Fruit fly (Drosophila melanogaster) whole organism, pupa: ENCODE data around the gene ZnT86D.

ENCODE experiments used
- CG10348 ChIP-seq: fragments of 200-800 bp; sonication (Bioruptor generic); IDR thresholded peaks from 2 replicates; pipeline ENCODE4 v1.3.6; 2022; ENCODE audit warnings: missing biosample characterization, missing genetic modification characterization
- CG12605 ChIP-seq: fragments of 200-800 bp; sonication (Bioruptor generic); IDR thresholded peaks from 2 replicates; pipeline ENCODE4 v1.3.6; 2022; ENCODE audit warnings: missing biosample characterization, missing genetic modification characterization
- CG13204 ChIP-seq: fragments of 200-800 bp; sonication (Bioruptor generic); optimal IDR thresholded peaks from 2 replicates; lab custom pipeline; 2018; ENCODE audit warnings: missing biosample characterization, mild to moderate bottlenecking, missing genetic modification characterization, moderate library complexity
- CG14655 ChIP-seq: fragments of 200-800 bp; sonication (Bioruptor generic); optimal IDR thresholded peaks from 3 replicates; lab custom pipeline; 2017; ENCODE audit warnings: mild to moderate bottlenecking, missing biosample characterization, missing genetic modification reagents, missing genetic modification characterization
- CG15710 ChIP-seq: fragments of 200-800 bp; sonication (Bioruptor generic); optimal IDR thresholded peaks from 2 replicates; lab custom pipeline; 2018; ENCODE audit warnings: missing biosample characterization, mild to moderate bottlenecking, missing genetic modification characterization, moderate library complexity
- CG17806 ChIP-seq: fragments of 200-800 bp; sonication (Bioruptor generic); optimal IDR thresholded peaks from 2 replicates; lab custom pipeline; 2018; ENCODE audit warnings: missing biosample characterization, mild to moderate bottlenecking, missing genetic modification characterization, moderate library complexity
- CG32121 ChIP-seq: fragments of 200-800 bp; sonication (Bioruptor generic); IDR thresholded peaks from 2 replicates; pipeline ENCODE4 v1.3.6; 2022; ENCODE audit warnings: missing biosample characterization, missing genetic modification characterization
- CG34367 ChIP-seq: fragments of 200-800 bp; sonication (Bioruptor generic); optimal IDR thresholded peaks from 2 replicates; lab custom pipeline; 2018; ENCODE audit warnings: missing biosample characterization, mild to moderate bottlenecking, missing genetic modification characterization
- CG4496 ChIP-seq: fragments of 200-800 bp; sonication (Bioruptor generic); IDR thresholded peaks from 3 replicates; pipeline ENCODE4 v1.3.6; 2022; ENCODE audit warnings: missing biosample characterization, missing genetic modification characterization
- CG8159 ChIP-seq: fragments of 200-800 bp; sonication (Bioruptor generic); optimal IDR thresholded peaks from 3 replicates; lab custom pipeline; 2018; ENCODE audit warnings: missing biosample characterization, mild to moderate bottlenecking, missing genetic modification characterization, moderate library complexity
- CG8301 ChIP-seq: fragments of 200-800 bp; sonication (Bioruptor generic); optimal IDR thresholded peaks from 2 replicates; lab custom pipeline; 2018; ENCODE audit warnings: missing biosample characterization, mild to moderate bottlenecking, missing genetic modification characterization
- CG9948 ChIP-seq: fragments of 200-800 bp; sonication (Bioruptor generic); optimal IDR thresholded peaks from 2 replicates; lab custom pipeline; 2018; ENCODE audit warnings: missing biosample characterization, mild to moderate bottlenecking, missing genetic modification characterization, moderate library complexity
- D1 ChIP-seq: fragments of 200-800 bp; sonication (Bioruptor generic); optimal IDR thresholded peaks from 2 replicates; lab custom pipeline; 2018; ENCODE audit warnings: missing biosample characterization, mild to moderate bottlenecking, missing genetic modification characterization, moderate library complexity
- EcR ChIP-seq: fragments of 200-800 bp; sonication (Bioruptor generic); optimal IDR thresholded peaks from 3 replicates; lab custom pipeline; 2019; ENCODE audit warnings: missing biosample characterization, missing genetic modification characterization, mild to moderate bottlenecking, moderate library complexity, missing genetic modification reagents
- Ets98B ChIP-seq: fragments of 200-800 bp; sonication (Bioruptor generic); IDR thresholded peaks from 2 replicates; pipeline ENCODE4 v1.3.6; 2022; ENCODE audit warnings: missing biosample characterization, missing genetic modification characterization
- Pif1A ChIP-seq: fragments of 200-800 bp; sonication (Bioruptor generic); optimal IDR thresholded peaks from 3 replicates; lab custom pipeline; 2016; ENCODE audit warnings: missing biosample characterization, missing genetic modification characterization
- Pif1B ChIP-seq: fragments of 200-800 bp; sonication (Bioruptor generic); optimal IDR thresholded peaks from 3 replicates; lab custom pipeline; 2016; ENCODE audit warnings: missing biosample characterization, missing genetic modification characterization
- Snoo ChIP-seq: fragments of 200-800 bp; sonication (Bioruptor generic); optimal IDR thresholded peaks from 3 replicates; lab custom pipeline; 2017; ENCODE audit warnings: missing biosample characterization, mild to moderate bottlenecking, missing genetic modification characterization, inconsistent platforms
- fd96Ca ChIP-seq: fragments of 200-800 bp; sonication (Bioruptor generic); IDR thresholded peaks from 3 replicates; pipeline ENCODE4 v1.3.6; 2022; ENCODE audit warnings: missing biosample characterization, missing genetic modification characterization
- gl ChIP-seq: fragments of 200-800 bp; sonication (Bioruptor generic); optimal IDR thresholded peaks from 2 replicates; lab custom pipeline; 2018; ENCODE audit warnings: missing biosample characterization, mild to moderate bottlenecking, missing genetic modification characterization
- rn ChIP-seq: fragments of 200-800 bp; sonication (Bioruptor generic); IDR thresholded peaks from 2 replicates; pipeline ENCODE4 v1.3.6; 2022; ENCODE audit warnings: missing biosample characterization, missing genetic modification characterization

Gene ZnT86D

dm6 chr3R:11214449-11214950 lies at the start of gene ZnT86D:
Gene ZnT86D (minus strand): TSS chr3R:11214539.
- peak; percentile 35 for TF ChIP-seq Snoo (tag; lab: Kevin White, UChicago)
- TF ChIP-seq CG9948 (tag; lab: Kevin White, UChicago), result peak; percentile 58
- 0 out of 2 replicates have a peak, but pooled peaks have one; percentile 12 for TF ChIP-seq rn (GFP tag; lab: Robert Waterston, UW)
- TF ChIP-seq CG14655 (GFP tag; lab: Kevin White, UChicago), result no peak
- no peak for TF ChIP-seq gl (tag; lab: Kevin White, UChicago)
- peak; percentile 10; the same call in 1 of the 2 replicates for TF ChIP-seq CG32121 (GFP tag; lab: Robert Waterston, UW)
- no peak for TF ChIP-seq CG10348 (GFP tag; lab: Robert Waterston, UW)
- peak; percentile 45 for TF ChIP-seq CG34367
- TF ChIP-seq CG8301 (tag; lab: Kevin White, UChicago), result peak; percentile 47
- peak; percentile 62 for TF ChIP-seq CG15710 (tag; lab: Kevin White, UChicago)
- TF ChIP-seq Pif1B (GFP tag; lab: Kevin White, UChicago), result peak; percentile 39
- peak; percentile 33 for TF ChIP-seq EcR (GFP tag; lab: Kevin White, UChicago)
- TF ChIP-seq Ets98B, result peak; percentile 35; the same call in 1 of the 2 replicates
- no peak for TF ChIP-seq Pif1A
- TF ChIP-seq CG4496, result peak; percentile 51; the same call in 1 of the 3 replicates
- peak; percentile 45 for TF ChIP-seq CG17806 (tag; lab: Kevin White, UChicago)
- peak; percentile 55 for TF ChIP-seq CG12605
- TF ChIP-seq D1 (tag; lab: Kevin White, UChicago), result no peak
- peak; percentile 66 for TF ChIP-seq CG8159
- no peak for TF ChIP-seq fd96Ca
- TF ChIP-seq, all 21 proteins: peak for 14

DNA sequence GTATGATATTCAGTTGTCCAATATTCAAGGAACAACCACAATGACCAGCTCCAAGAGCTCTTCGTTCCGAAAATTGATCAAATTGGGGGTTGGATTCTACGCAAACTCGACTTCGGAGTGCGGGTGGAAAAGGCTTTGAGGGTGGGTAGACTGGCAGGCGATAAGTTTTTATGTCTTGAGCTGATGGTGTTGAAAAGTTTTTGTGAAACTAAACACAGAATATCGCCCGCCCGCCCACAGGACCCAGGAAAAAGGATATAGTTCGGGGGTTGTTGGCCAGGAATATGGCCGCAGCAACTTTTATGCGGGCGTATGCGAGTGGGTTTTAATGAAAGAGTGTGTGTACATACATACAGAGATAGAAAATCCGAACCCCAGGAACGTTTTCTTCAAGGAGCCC lies 49.2 kb upstream of the ZnT86D start:
- TF ChIP-seq D1 (tag; lab: Kevin White, UChicago) (no peak), Pif1B (GFP tag; lab: Kevin White, UChicago) (no peak), CG32121 (GFP tag; lab: Robert Waterston, UW) (no peak), CG13204 (GFP tag; lab: Kevin White, UChicago) (no peak), CG12605 (no peak), CG8301 (tag; lab: Kevin White, UChicago) (no peak), Ets98B (no peak), CG4496 (no peak)

DNA sequence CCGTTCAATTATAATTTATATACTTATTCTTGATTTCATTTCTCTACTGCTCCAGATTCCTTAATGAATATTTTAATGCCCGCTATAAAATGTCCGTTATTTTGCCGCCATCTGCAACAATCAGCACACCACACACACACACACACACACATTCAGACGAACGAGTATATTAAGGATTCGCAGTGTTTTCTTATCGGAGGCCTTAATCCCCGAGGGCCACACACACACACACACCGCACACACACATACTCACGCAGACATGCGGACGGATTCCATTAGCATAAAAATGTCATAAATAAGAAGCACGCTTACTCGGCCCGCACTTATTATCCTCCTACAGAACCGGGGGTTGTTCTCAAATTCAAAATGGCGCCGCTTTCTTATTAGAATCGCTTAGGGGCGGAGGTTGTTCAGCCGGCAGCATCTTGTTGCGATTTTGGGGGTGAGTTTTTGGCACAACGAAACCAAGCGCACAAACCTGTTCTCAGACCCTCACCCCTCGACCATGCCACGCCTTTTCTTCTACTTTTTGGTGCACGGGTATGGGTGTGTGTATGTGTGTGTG lies 46.7 kb upstream of the ZnT86D start:
- no peak for TF ChIP-seq CG34367
- TF ChIP-seq gl (tag; lab: Kevin White, UChicago), result no peak
- no peak for TF ChIP-seq CG4496
- TF ChIP-seq D1 (tag; lab: Kevin White, UChicago), result no peak
- no peak for TF ChIP-seq CG8159
- TF ChIP-seq CG12605, result no peak
- TF ChIP-seq rn (GFP tag; lab: Robert Waterston, UW), result no peak
- TF ChIP-seq CG10348 (GFP tag; lab: Robert Waterston, UW), result no peak
- no peak for TF ChIP-seq CG32121 (GFP tag; lab: Robert Waterston, UW)
- no peak for TF ChIP-seq CG15710 (tag; lab: Kevin White, UChicago)
- TF ChIP-seq CG14655 (GFP tag; lab: Kevin White, UChicago), result no peak
- no peak for TF ChIP-seq CG9948 (tag; lab: Kevin White, UChicago)
- TF ChIP-seq CG17806 (tag; lab: Kevin White, UChicago), result no peak
- TF ChIP-seq Ets98B, result no peak
- TF ChIP-seq fd96Ca, result no peak
- TF ChIP-seq EcR (GFP tag; lab: Kevin White, UChicago), result no peak
- no peak for TF ChIP-seq Snoo (tag; lab: Kevin White, UChicago)
- no peak for TF ChIP-seq CG13204 (GFP tag; lab: Kevin White, UChicago)
- no peak for TF ChIP-seq Pif1A
- TF ChIP-seq Pif1B (GFP tag; lab: Kevin White, UChicago), result no peak

dm6 chr3R:11257537-11257936 lies 43.2 kb upstream of the ZnT86D start:
- TF ChIP-seq CG15710 (tag; lab: Kevin White, UChicago), result no peak
- TF ChIP-seq Snoo (tag; lab: Kevin White, UChicago), result no peak
- TF ChIP-seq CG32121 (GFP tag; lab: Robert Waterston, UW), result no peak
- no peak for TF ChIP-seq EcR (GFP tag; lab: Kevin White, UChicago)
- TF ChIP-seq CG4496, result no peak
- TF ChIP-seq fd96Ca, result no peak
- TF ChIP-seq CG8159, result no peak
- TF ChIP-seq Pif1B (GFP tag; lab: Kevin White, UChicago), result no peak
- TF ChIP-seq CG12605, result no peak
- no peak for TF ChIP-seq CG14655 (GFP tag; lab: Kevin White, UChicago)
- TF ChIP-seq CG34367, result no peak
- TF ChIP-seq Pif1A, result no peak
- no peak for TF ChIP-seq D1 (tag; lab: Kevin White, UChicago)
- TF ChIP-seq CG9948 (tag; lab: Kevin White, UChicago), result no peak
- TF ChIP-seq rn (GFP tag; lab: Robert Waterston, UW), result no peak
- TF ChIP-seq CG17806 (tag; lab: Kevin White, UChicago), result no peak
- TF ChIP-seq CG13204 (GFP tag; lab: Kevin White, UChicago), result no peak
- no peak for TF ChIP-seq CG8301 (tag; lab: Kevin White, UChicago)
- no peak for TF ChIP-seq Ets98B
- TF ChIP-seq, all 21 proteins: peak for 0

DNA sequence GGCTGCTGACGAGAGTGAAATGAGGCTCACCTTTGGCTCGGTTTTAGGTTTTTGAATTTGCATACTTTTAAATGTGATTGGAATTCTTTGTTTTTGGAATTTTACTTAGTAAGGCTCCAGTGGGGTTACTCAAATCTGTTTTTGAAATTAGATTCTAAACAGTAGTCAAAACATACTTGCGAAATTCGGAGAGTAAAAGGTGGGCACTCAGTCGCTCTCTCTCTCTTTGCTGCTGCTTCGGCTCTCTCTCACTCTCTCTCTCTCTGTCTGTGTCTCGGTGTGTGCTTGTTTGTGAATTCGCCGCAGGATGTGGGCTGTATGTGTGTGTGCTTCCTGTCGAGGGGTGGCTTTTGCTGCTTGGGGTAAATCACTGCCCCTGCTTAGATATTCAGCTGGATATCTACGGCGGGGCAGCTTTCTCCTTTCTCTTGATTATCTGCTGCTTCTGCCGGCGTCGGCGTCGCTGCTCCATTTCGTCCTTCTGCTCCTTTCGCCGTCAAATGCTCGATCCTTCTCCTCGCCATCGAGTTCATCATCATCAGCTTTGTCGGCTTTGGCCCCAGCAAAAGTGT lies 40.1 kb upstream of the ZnT86D start:
- TF ChIP-seq CG8159 (no peak), CG9948 (tag; lab: Kevin White, UChicago) (no peak), D1 (tag; lab: Kevin White, UChicago) (no peak), CG32121 (GFP tag; lab: Robert Waterston, UW) (no peak), CG15710 (tag; lab: Kevin White, UChicago) (no peak), CG8301 (tag; lab: Kevin White, UChicago) (no peak), Snoo (tag; lab: Kevin White, UChicago) (no peak), CG34367 (no peak), CG17806 (tag; lab: Kevin White, UChicago) (no peak), Pif1B (GFP tag; lab: Kevin White, UChicago) (no peak), fd96Ca (no peak), CG13204 (GFP tag; lab: Kevin White, UChicago) (no peak), rn (GFP tag; lab: Robert Waterston, UW) (no peak), Pif1A (no peak), CG10348 (GFP tag; lab: Robert Waterston, UW) (no peak)
